Worm (Caenorhabditis elegans): ENCODE results near the gene damt-1.

- TF ChIP-seq unc-62 (GFP tag; optimal IDR thresholded peaks at IDR 0.05), result no peak
- no peak for TF ChIP-seq tbx-8 (GFP tag; optimal IDR thresholded peaks at IDR 0.05)
- no peak for TF ChIP-seq lsy-2 (tag; optimal IDR thresholded peaks at IDR 0.05)
Observed at ce11 chrII:5736599-5736998, 16.7 kb downstream of the damt-1 start.
